Worm (Caenorhabditis elegans): ENCODE data around the gene Y75B8A.39.

Gene Y75B8A.39

DNA sequence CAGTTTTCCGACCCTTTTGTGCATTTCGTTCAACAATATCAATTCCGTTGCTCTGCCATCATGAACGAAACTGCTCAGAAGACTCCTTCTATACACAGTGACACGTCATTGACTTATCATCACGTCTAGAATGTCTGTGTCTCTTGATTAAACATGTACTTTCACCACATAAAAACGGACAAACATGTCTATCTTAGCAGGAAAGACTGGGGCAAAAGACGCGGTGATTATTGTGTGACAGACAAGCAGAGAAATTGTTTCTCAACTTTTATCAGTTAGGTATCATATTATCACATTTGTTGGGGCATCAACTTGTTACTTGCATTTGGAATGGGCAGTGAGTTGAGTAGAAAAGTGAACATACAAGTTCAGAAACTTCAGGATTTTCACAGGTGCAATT lies 12.3 kb downstream of the Y75B8A.39 start (continued):
- TF ChIP-seq F23B12.7 (tag; optimal IDR thresholded peaks at IDR 0.05; ENCODE audit: insufficient read depth) (no peak), cebp-1 (GFP tag; IDR thresholded peaks at IDR 0.05) (no peak), cebp-1 (tag; optimal IDR thresholded peaks at IDR 0.05) (peak; percentile 49), tbp1 (GFP tag; optimal IDR thresholded peaks at IDR 0.05) (peak; percentile 36), Y79H2A.3 (GFP tag; conservative IDR thresholded peaks at IDR 0.05) (no peak), let-607 (tag; optimal IDR thresholded peaks at IDR 0.05) (peak; percentile 78 to 86), mxl-1 (tag; optimal IDR thresholded peaks at IDR 0.05) (no peak), ama-1 (optimal IDR thresholded peaks at IDR 0.05) (no peak), ama-1 (GFP tag; optimal IDR thresholded peaks at IDR 0.05) (no peak), ets-4 (GFP tag; optimal IDR thresholded peaks at IDR 0.05) (peak; percentile 41), lin-40 (tag; optimal IDR thresholded peaks at IDR 0.05) (peak; percentile 22), madf-10 (tag; optimal IDR thresholded peaks at IDR 0.05) (no peak), rcor-1 (GFP tag; IDR thresholded peaks at IDR 0.05) (no peak), attf-3 (GFP tag; conservative IDR thresholded peaks at IDR 0.05) (no peak), aptf-3 (GFP tag; IDR thresholded peaks at IDR 0.05) (no peak)

ce11 chrIII:12327528-12327997 lies 14.6 kb downstream of the Y75B8A.39 start, which contains the start of the genes zip-12 and Y75B8A.63:
TSS of gene zip-12 (plus strand) at chrIII:12327914.
TSS of gene Y75B8A.63 (plus strand) at chrIII:12327947.
- TF ChIP-seq zfh-2 (GFP tag; conservative IDR thresholded peaks at IDR 0.05) (peak; percentile 77; the same call in 1 of the 2 replicates), nfyb-1 (GFP tag; IDR thresholded peaks at IDR 0.05) (0 out of 2 replicates have a peak, but pooled peaks have one; percentile 32), unc-62 (GFP tag; optimal IDR thresholded peaks at IDR 0.05) (no peak), egl-18 (GFP tag; IDR thresholded peaks at IDR 0.05) (no peak), ztf-6 (GFP tag; IDR thresholded peaks at IDR 0.05) (no peak), ets-4 (GFP tag; optimal IDR thresholded peaks at IDR 0.05) (peak; percentile 83), cebp-1 (GFP tag; IDR thresholded peaks at IDR 0.05) (no peak), cebp-1 (tag; optimal IDR thresholded peaks at IDR 0.05) (peak; percentile 62), let-607 (tag; optimal IDR thresholded peaks at IDR 0.05) (peak in 1 of 2 experiments; percentile 17), egl-44 (GFP tag; IDR thresholded peaks at IDR 0.05) (no peak), madf-6 (GFP tag; IDR thresholded peaks at IDR 0.05) (no peak), atf-7 (tag; optimal IDR thresholded peaks at IDR 0.05) (peak; percentile 67), egrh-3 (GFP tag; IDR thresholded peaks at IDR 0.05) (peak; percentile 78), nhr-80 (tag; optimal IDR thresholded peaks at IDR 0.05) (peak; percentile 72), B0336.3 (GFP tag; IDR thresholded peaks at IDR 0.05) (peak; percentile 55; the same call in 1 of the 2 replicates), mcd-1 (GFP tag; IDR thresholded peaks at IDR 0.05) (0 out of 2 replicates have a peak, but pooled peaks have one; percentile 14)

DNA sequence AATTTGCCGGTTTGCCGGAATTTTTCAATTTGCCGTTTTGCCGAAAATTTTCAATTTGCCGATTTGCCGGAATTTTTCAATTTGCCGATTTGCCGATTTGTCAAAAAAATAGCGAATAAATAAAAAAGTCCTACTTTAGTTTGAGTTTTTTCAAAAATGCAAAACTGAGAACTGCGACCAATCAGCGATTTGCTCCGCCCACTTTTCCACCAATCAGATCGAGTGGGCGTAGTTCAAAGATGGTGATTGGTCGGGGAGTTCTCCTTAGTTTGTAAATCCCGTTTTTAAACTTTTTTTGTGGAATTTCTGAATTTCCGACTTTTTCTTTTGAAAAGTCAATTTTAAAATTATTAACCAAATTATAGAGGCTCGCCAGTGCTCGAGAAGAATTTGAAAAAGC lies 18.3 kb downstream of the Y75B8A.39 start:
- TF ChIP-seq snpc-4 (GFP tag; optimal IDR thresholded peaks at IDR 0.05): no peak
- no peak for TF ChIP-seq snpc-4 (tag; optimal IDR thresholded peaks at IDR 0.05)
- no peak for TF ChIP-seq lag-1 (GFP tag; IDR thresholded peaks at IDR 0.05)
- peak; percentile 87 for TF ChIP-seq nfyb-1 (GFP tag; IDR thresholded peaks at IDR 0.05)
- TF ChIP-seq let-607 (tag; optimal IDR thresholded peaks at IDR 0.05): no peak
- no peak for TF ChIP-seq rec-8 (tag; optimal IDR thresholded peaks at IDR 0.05)

DNA sequence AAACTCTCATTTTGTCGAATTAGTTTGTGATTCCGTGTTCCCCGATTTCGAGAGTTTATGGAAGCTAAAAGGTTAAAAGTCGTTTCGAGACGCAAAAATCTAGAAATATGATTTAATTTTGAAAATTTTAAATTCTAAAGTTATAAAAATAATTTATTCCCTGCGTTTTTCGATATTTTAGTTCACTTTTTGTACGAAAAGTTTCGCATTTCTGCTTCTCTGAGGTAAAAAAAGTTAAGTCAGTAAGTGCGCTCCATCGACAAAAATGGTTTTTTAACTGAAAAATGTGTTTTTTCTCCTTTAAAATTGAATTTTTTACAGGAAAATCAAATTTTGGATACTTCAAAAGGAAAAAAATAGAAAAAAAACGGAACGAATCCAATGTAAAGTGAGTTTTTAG lies 20.5 kb downstream of the Y75B8A.39 start, which contains the start of gene zip-1:
Gene zip-1, plus strand, starts transcription at position 301 of the 400 bp plus-strand sequence.
- no peak for TF ChIP-seq ztf-18 (tag; optimal IDR thresholded peaks at IDR 0.05)
- TF ChIP-seq hlh-12 (tag; optimal IDR thresholded peaks at IDR 0.05): no peak
- no peak for TF ChIP-seq madf-6 (GFP tag; IDR thresholded peaks at IDR 0.05)
- no peak for TF ChIP-seq F57C9.4 (tag; optimal IDR thresholded peaks at IDR 0.05)
- no peak for TF ChIP-seq lag-1 (GFP tag; IDR thresholded peaks at IDR 0.05)
- no peak for TF ChIP-seq ceh-100 (GFP tag; IDR thresholded peaks at IDR 0.05)
- TF ChIP-seq attf-3 (GFP tag; conservative IDR thresholded peaks at IDR 0.05): no peak
- no peak for TF ChIP-seq F55B11.4 (tag; optimal IDR thresholded peaks at IDR 0.05; ENCODE audit: borderline replicate concordance, insufficient read depth)
- no peak for TF ChIP-seq ztf-22 (GFP tag; optimal IDR thresholded peaks at IDR 0.05)

All from whole organism, young adult.